Worm (Caenorhabditis elegans): Measurements from ENCODE around the gene aak-1.

aak-1 gene

DNA sequence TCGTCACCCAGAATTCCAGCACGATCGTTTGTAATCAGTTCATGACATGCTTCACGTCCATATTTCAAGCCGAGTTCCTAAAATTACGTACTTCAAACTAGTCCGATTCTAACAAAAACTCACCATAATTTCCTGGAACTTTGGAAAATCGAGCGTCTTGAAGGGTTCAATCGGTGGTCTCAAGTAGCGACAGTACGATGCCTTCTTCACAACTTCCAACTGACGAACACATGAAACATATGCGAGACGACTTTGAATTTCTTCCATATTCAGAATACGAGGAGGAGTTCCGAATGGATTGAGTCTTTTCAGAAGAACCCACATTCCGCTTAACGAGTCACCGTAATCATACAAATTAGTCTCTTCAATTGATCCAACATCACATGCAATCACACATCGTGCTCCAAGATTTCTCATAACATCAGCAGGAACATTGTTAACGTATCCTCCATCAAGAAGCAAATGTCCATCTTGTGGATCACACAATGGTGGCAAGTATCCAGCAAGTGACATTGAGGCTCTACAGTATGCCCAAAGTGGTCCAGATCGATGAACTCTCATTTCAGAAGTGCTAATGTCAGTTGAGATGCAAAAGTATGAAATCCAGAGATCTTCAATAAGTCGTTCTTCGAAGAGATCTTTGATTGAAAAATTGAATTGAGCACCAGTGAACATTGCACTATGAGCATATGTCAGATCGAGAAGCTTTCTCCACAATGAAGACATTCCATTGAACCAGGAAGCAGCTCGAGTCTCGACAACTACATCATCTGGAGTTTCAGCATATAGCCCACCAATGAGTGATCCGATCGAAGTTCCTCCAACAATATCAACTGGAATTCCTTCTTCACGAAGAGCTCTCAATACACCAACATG, 34.6 kb downstream of the aak-1 start:
- no peak for TF ChIP-seq Y48G9A.11 (GFP tag; IDR thresholded peaks at IDR 0.05)
- TF ChIP-seq aha-1 (tag), result peak; percentile 60
- peak in 1 of 2 experiments; percentile 98 for TF ChIP-seq unc-62 (GFP tag; optimal IDR thresholded peaks at IDR 0.05 in 1 of 2)
- no peak for TF ChIP-seq unc-62 (tag; optimal IDR thresholded peaks at IDR 0.05)
- TF ChIP-seq lir-3 (tag; optimal IDR thresholded peaks at IDR 0.05), result no peak

DNA sequence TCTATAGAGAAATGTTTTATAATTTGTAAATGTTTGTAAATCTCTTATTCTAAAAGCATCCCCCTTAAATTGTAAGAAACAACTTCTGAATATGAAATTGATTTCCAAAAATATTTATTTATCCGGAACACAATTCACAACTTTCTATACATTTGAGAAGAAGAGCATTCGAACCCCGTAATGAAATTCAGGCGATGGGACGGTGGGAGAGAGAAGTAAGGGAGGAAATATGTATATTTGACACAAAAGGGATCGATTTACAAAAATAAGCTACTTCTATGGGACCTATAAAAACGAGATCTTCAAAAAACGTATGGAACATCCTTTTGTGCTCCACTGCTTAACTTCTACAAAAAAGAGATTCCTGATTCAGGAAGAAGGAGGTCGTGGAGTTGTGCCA, 35.7 kb downstream of the aak-1 start:
- TF ChIP-seq saeg-2 (GFP tag; IDR thresholded peaks at IDR 0.05) (no peak), daf-12 (tag; optimal IDR thresholded peaks at IDR 0.05) (no peak), F49E8.2 (tag; optimal IDR thresholded peaks at IDR 0.05; ENCODE audit: borderline replicate concordance) (no peak), spr-1 (tag; optimal IDR thresholded peaks at IDR 0.05) (no peak), mdt-29 (GFP tag; IDR thresholded peaks at IDR 0.05) (no peak), nhr-102 (tag; optimal IDR thresholded peaks at IDR 0.05) (no peak), nhr-42 (GFP tag; IDR thresholded peaks at IDR 0.05) (no peak), jun-1 (tag; optimal IDR thresholded peaks at IDR 0.05) (no peak), hlh-30 (tag; optimal IDR thresholded peaks at IDR 0.05; ENCODE audit: insufficient read depth) (no peak), unc-62 (GFP tag; optimal IDR thresholded peaks at IDR 0.05 in 1 of 2) (no peak), unc-62 (tag; optimal IDR thresholded peaks at IDR 0.05) (no peak), snpc-1.2 (GFP tag; IDR thresholded peaks at IDR 0.05) (no peak), hif-1 (tag; optimal IDR thresholded peaks at IDR 0.05) (no peak), dve-1 (tag; optimal IDR thresholded peaks at IDR 0.05; ENCODE audit: insufficient read depth) (no peak), Y48G9A.11 (GFP tag; IDR thresholded peaks at IDR 0.05) (no peak), lin-39 (tag; optimal IDR thresholded peaks at IDR 0.05) (no peak), dmd-6 (GFP tag; IDR thresholded peaks at IDR 0.05) (no peak), mep-1 (tag; optimal IDR thresholded peaks at IDR 0.05) (no peak), nhr-41 (GFP tag; IDR thresholded peaks at IDR 0.05) (no peak), hlh-11 (tag; optimal IDR thresholded peaks at IDR 0.05) (no peak)

DNA sequence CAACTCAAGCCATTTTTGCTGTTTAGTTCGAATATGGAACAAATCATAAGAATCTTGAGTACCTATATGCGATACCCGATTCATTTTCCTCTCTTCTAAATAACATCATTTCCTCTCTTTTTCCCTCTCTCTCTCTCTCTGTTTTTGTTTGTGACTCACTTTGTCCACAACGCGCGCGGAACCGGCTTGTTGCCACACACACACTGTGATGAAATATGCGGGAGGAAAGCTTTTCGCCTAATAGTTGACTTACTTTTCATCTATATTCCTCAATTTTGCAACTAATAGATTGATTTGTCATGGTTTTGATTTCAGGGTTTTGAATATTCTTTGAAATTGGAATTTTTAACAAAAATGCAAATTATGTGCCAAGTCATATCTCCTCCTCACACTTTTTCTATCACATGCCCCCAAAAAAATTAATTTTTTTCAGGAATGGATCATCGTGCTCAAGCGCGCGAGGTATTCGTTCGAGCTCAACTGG, 41.1 kb downstream of the aak-1 start, which contains the start of gene hipr-1:
TSS of gene hipr-1 (plus strand) at position 434 of the 484 bp plus-strand sequence.
- TF ChIP-seq mes-2 (tag; optimal IDR thresholded peaks at IDR 0.05; ENCODE audit: poor library complexity, severe bottlenecking) (no peak), pha-4 (GFP tag; IDR thresholded peaks at IDR 0.05) (no peak), pha-4 (tag; optimal IDR thresholded peaks at IDR 0.05) (peak; percentile 83)

DNA sequence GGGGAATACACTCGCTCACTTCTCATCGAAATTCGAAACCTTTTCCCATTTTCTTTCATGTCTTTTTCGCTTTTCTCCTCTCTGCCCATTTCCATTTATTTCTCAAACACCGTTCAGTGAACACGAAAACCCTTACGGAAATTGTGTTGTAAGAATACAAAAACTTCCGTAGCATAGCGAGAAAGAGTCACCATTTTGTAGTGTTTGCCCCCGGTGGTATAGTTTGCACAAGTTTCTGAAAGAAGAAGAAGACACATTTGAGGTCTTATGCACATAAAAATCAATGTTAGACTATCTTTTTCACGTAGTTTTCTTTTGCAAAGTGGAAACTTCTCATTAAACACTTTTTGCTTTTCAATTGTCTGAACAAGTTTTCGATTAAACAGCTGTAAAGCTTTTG, 41.8 kb downstream of the aak-1 start:
- no peak for TF ChIP-seq zfp-2 (tag; optimal IDR thresholded peaks at IDR 0.05)
- peak; percentile 93 for TF ChIP-seq nhr-28 (tag; optimal IDR thresholded peaks at IDR 0.05)

DNA sequence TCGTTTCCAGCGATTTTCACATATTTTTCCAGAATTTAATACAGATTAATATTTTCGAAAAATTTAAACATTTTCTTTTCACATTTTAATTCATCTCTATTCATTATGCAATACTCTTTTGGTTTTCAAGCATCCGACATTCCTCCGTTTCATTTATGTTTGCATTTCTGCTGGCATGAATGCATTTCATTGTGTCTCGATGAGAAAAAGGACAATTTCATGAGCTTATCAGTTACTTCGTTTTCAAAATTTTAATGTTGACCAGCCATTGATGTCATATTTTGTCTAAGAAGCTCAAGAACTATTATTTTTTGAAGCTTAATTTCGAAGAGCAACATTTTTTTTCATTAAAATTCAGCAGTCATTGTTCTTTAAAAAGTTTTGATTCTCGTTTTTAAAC, 42.3 kb downstream of the aak-1 start:
- TF ChIP-seq lin-29 (GFP tag; IDR thresholded peaks at IDR 0.05) (no peak), aha-1 (tag) (peak; percentile 9), F49E8.2 (tag; optimal IDR thresholded peaks at IDR 0.05; ENCODE audit: borderline replicate concordance) (no peak), dve-1 (tag; optimal IDR thresholded peaks at IDR 0.05; ENCODE audit: insufficient read depth) (peak; percentile 49), nhr-77 (tag; optimal IDR thresholded peaks at IDR 0.05) (peak; percentile 19), ceh-62 (tag; optimal IDR thresholded peaks at IDR 0.05) (no peak), F26F4.8 (GFP tag; conservative IDR thresholded peaks at IDR 0.05) (no peak), ces-1 (GFP tag; optimal IDR thresholded peaks at IDR 0.05) (no peak), zip-2 (tag; optimal IDR thresholded peaks at IDR 0.05) (no peak), D1046.2 (GFP tag; IDR thresholded peaks at IDR 0.05) (no peak), Y105C5A.15 (GFP tag; IDR thresholded peaks at IDR 0.05) (no peak), mep-1 (tag; optimal IDR thresholded peaks at IDR 0.05) (no peak), mxl-2 (GFP tag; conservative IDR thresholded peaks at IDR 0.05) (no peak), nhr-25 (tag; optimal IDR thresholded peaks at IDR 0.05; ENCODE audit: borderline replicate concordance, insufficient read depth) (no peak), sdz-12 (GFP tag; optimal IDR thresholded peaks at IDR 0.05) (no peak), zag-1 (tag; optimal IDR thresholded peaks at IDR 0.05) (no peak), ctbp-1 (GFP tag; IDR thresholded peaks at IDR 0.05) (no peak), nhr-41 (GFP tag; IDR thresholded peaks at IDR 0.05) (no peak), dmd-9 (GFP tag; IDR thresholded peaks at IDR 0.05) (no peak), T20F7.1 (GFP tag; optimal IDR thresholded peaks at IDR 0.05) (peak; percentile 47)

All from whole organism, L4 larva.